Fruit fly (Drosophila melanogaster) whole organism, embryonic: ENCODE data around the gene mRpS26.

Source experiments
- HLHmδ ChIP-seq: fragments of 200-800 bp; sonication (Bioruptor generic); optimal IDR thresholded peaks from 2 replicates; lab custom pipeline; 2018; ENCODE audit warnings: missing biosample characterization, mild to moderate bottlenecking, missing genetic modification characterization, moderate library complexity
- hbn ChIP-seq: fragments of 200-800 bp; sonication (Bioruptor generic); IDR thresholded peaks from 2 replicates; pipeline ENCODE4 v1.3.6; 2022; ENCODE audit warnings: missing biosample characterization, missing genetic modification characterization; ENCODE audit not compliant: partially characterized antibody

dm6 chr3L:18061713-18062365 lies 44.5 kb upstream of the mRpS26 start:
- TF ChIP-seq HLHmδ (GFP tag; lab: Kevin White, UChicago) (no peak), hbn (GFP tag; lab: Robert Waterston, UW) (no peak)
